Fruit fly (Drosophila melanogaster): ENCODE data around the gene CG3164.

Gene CG3164

dm6 chr2L:166115-167069 lies 35.8 kb upstream of the CG3164 start (continued):
- TF ChIP-seq CG14441 (GFP tag; IDR thresholded peaks at IDR 0.05) (no peak), al (GFP tag; IDR thresholded peaks at IDR 0.05) (no peak), CG1832 (GFP tag; optimal IDR thresholded peaks at IDR 0.05) (no peak), CG6175 (GFP tag; IDR thresholded peaks at IDR 0.05) (no peak), CG30403 (GFP tag; optimal IDR thresholded peaks at IDR 0.05) (peak; percentile 27), CrebB (tag; optimal IDR thresholded peaks at IDR 0.05) (peak; percentile 88), vvl (GFP tag; IDR thresholded peaks at IDR 0.05) (no peak), CG4617 (GFP tag; optimal IDR thresholded peaks at IDR 0.05; ENCODE audit: borderline replicate concordance) (no peak), CG17912 (GFP tag; optimal IDR thresholded peaks at IDR 0.05) (peak; percentile 85), CG5180 (GFP tag; optimal IDR thresholded peaks at IDR 0.05) (peak; percentile 75), CG17385 (GFP tag; optimal IDR thresholded peaks at IDR 0.05) (peak; percentile 87), HLHmδ (GFP tag; optimal IDR thresholded peaks at IDR 0.05) (no peak), YL-1 (GFP tag; optimal IDR thresholded peaks at IDR 0.05) (peak; percentile 76), CG10274 (GFP tag; optimal IDR thresholded peaks at IDR 0.05) (peak; percentile 55), ssp (GFP tag; IDR thresholded peaks at IDR 0.05) (no peak), wek (GFP tag; optimal IDR thresholded peaks at IDR 0.05) (peak; percentile 67), CG18619 (GFP tag; optimal IDR thresholded peaks at IDR 0.05) (peak; percentile 81), CG8290 (GFP tag; optimal IDR thresholded peaks at IDR 0.05) (no peak), CG8290 (tag; optimal IDR thresholded peaks at IDR 0.05) (peak; percentile 28 to 68), CG2129 (GFP tag; IDR thresholded peaks at IDR 0.05; ENCODE audit: partially characterized antibody) (no peak), ara (GFP tag; IDR thresholded peaks at IDR 0.05) (no peak), gcm (GFP tag; optimal IDR thresholded peaks at IDR 0.05) (peak; percentile 52), pho (GFP tag; optimal IDR thresholded peaks at IDR 0.05) (peak; percentile 69), Sry-δ (GFP tag; optimal IDR thresholded peaks at IDR 0.05) (peak; percentile 28), hb (GFP tag; IDR thresholded peaks at IDR 0.05; ENCODE audit: partially characterized antibody) (no peak), CG13894 (tag; optimal IDR thresholded peaks at IDR 0.05) (peak; percentile 90), Gsc (GFP tag; IDR thresholded peaks at IDR 0.05) (no peak), CG17829 (tag; optimal IDR thresholded peaks at IDR 0.05) (peak; percentile 62), CkIIα-i1 (GFP tag; IDR thresholded peaks at IDR 0.05) (no peak), CG3407 (GFP tag; optimal IDR thresholded peaks at IDR 0.05) (peak; percentile 100), Med (GFP tag) (peak; percentile 95), CG10654 (GFP tag; optimal IDR thresholded peaks at IDR 0.05) (peak; percentile 37), CG4360 (GFP tag; IDR thresholded peaks at IDR 0.05) (no peak), CG9727 (GFP tag; optimal IDR thresholded peaks at IDR 0.05) (peak; percentile 85), CG7839 (tag; optimal IDR thresholded peaks at IDR 0.05) (peak; percentile 33), pzg (GFP tag; optimal IDR thresholded peaks at IDR 0.05) (no peak), sens-2 (GFP tag; IDR thresholded peaks at IDR 0.05) (no peak), prd (optimal IDR thresholded peaks at IDR 0.05) (no peak), prd (GFP tag; IDR thresholded peaks at IDR 0.05) (no peak), cad (GFP tag; optimal IDR thresholded peaks at IDR 0.05) (no peak), jing (GFP tag; optimal IDR thresholded peaks at IDR 0.05) (no peak), ttk (GFP tag; IDR thresholded peaks at IDR 0.05) (no peak), Asciz (GFP tag; optimal IDR thresholded peaks at IDR 0.05) (peak; percentile 86), CG17359 (tag; optimal IDR thresholded peaks at IDR 0.05) (peak; percentile 96), Sin3A (optimal IDR thresholded peaks at IDR 0.05) (no peak), CG2712 (tag; optimal IDR thresholded peaks at IDR 0.05) (peak; percentile 61), fd96Cb (tag; optimal IDR thresholded peaks at IDR 0.05) (no peak), grn (GFP tag; optimal IDR thresholded peaks at IDR 0.05) (peak; percentile 59), CG12942 (GFP tag; optimal IDR thresholded peaks at IDR 0.05) (peak; percentile 37), unc-4 (GFP tag; IDR thresholded peaks at IDR 0.05; ENCODE audit: partially characterized antibody) (no peak)

Data from whole organism, embryonic.